Worm (Caenorhabditis elegans): ENCODE results near the gene spig-3.
"Not testable (repeated sequence)": the region's sequence is repeated elsewhere in the genome, so short reads cannot be mapped to it uniquely, and the experiment has no call there.

DNA sequence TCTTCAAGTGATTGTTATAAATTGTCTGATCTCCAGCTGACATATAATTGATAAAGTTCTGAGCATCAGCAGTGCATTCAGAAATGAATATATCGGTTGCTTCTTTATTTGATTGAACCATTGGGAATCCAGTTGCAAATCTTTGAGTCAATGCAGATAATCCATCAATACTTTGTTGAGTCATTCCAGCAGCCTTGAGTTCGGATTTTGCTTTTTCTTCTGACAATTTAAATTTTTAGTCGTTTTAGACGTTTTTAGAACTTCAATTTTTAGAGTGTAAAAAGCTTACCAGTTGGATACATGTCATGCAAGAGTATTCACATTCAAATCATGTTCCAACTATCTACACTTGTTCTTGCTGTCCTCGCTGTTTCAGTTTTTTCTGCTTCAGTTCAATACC, 10.2 kb upstream of the spig-3 start, which contains the start of gene F14D7.14:
- not testable (repeated sequence) for TF ChIP-seq ama-1 (optimal IDR thresholded peaks at IDR 0.05); flt-1 (GFP tag; IDR thresholded peaks at IDR 0.05); ceh-13 (GFP tag; optimal IDR thresholded peaks at IDR 0.05); pes-1 (GFP tag; IDR thresholded peaks at IDR 0.05); F13C5.2 (tag; optimal IDR thresholded peaks at IDR 0.05); tra-4 (tag; optimal IDR thresholded peaks at IDR 0.05); tbx-37 (GFP tag; conservative IDR thresholded peaks at IDR 0.05); B0310.2 (tag; optimal IDR thresholded peaks at IDR 0.05); hnd-1 (tag; optimal IDR thresholded peaks at IDR 0.05); aly-1 (tag; optimal IDR thresholded peaks at IDR 0.05); ceh-36 (tag; optimal IDR thresholded peaks at IDR 0.05); ets-7 (tag; optimal IDR thresholded peaks at IDR 0.05)

All from whole organism, early embryonic.